Fruit fly (Drosophila melanogaster) whole organism, embryonic: ENCODE results near the gene CG3434.

Experiments used
- ATbp ChIP-seq: fragments of 200-800 bp; sonication (Bioruptor generic); optimal IDR thresholded peaks from 2 replicates; lab custom pipeline; 2017; ENCODE audit warnings: missing biosample characterization, mild to moderate bottlenecking, missing genetic modification characterization, missing genetic modification reagents
- Aef1 ChIP-seq: fragments of 200-800 bp; sonication (Bioruptor generic); IDR thresholded peaks from 3 replicates; pipeline ENCODE4 v1.3.6; 2022; ENCODE audit warnings: missing biosample characterization, missing genetic modification characterization
- C15 ChIP-seq: fragments of 200-800 bp; sonication (Bioruptor generic); IDR thresholded peaks from 3 replicates; pipeline ENCODE4 v1.3.6; 2022; ENCODE audit warnings: missing biosample characterization, missing genetic modification characterization
- CG10274 ChIP-seq: fragments of 200-800 bp; sonication (Bioruptor generic); optimal IDR thresholded peaks from 3 replicates; lab custom pipeline; 2017; ENCODE audit warnings: missing biosample characterization, mild to moderate bottlenecking, missing genetic modification characterization
- CG12769 ChIP-seq: fragments of 200-800 bp; sonication (Bioruptor generic); optimal IDR thresholded peaks from 2 replicates; lab custom pipeline; 2019; ENCODE audit warnings: missing biosample characterization, mild to moderate bottlenecking, missing genetic modification characterization, moderate library complexity
- CG14860 ChIP-seq: fragments of 200-800 bp; sonication (Bioruptor generic); IDR thresholded peaks from 3 replicates; pipeline ENCODE4 v1.3.6; 2022; ENCODE audit warnings: missing biosample characterization, missing genetic modification characterization; ENCODE audit not compliant: partially characterized antibody
- CG15269 ChIP-seq: fragments of 200-800 bp; sonication (Bioruptor generic); optimal IDR thresholded peaks from 2 replicates; lab custom pipeline; 2018; ENCODE audit warnings: missing biosample characterization, mild to moderate bottlenecking, missing genetic modification characterization, moderate library complexity
- CG32767 ChIP-seq: fragments of 200-800 bp; sonication (Bioruptor generic); IDR thresholded peaks from 2 replicates; pipeline ENCODE4 v1.3.6; 2022; ENCODE audit warnings: missing biosample characterization, missing genetic modification characterization
- CG42726 ChIP-seq: fragments of 200-800 bp; sonication (Bioruptor generic); IDR thresholded peaks from 2 replicates; pipeline ENCODE4 v1.3.6; 2022; ENCODE audit warnings: missing biosample characterization, missing genetic modification characterization; ENCODE audit not compliant: partially characterized antibody
- CG4360 ChIP-seq: fragments of 200-800 bp; sonication (Bioruptor generic); IDR thresholded peaks from 2 replicates; pipeline ENCODE4 v1.3.6; 2022; ENCODE audit warnings: missing biosample characterization, missing genetic modification characterization
- CG7271 ChIP-seq: fragments of 200-800 bp; sonication (Bioruptor generic); optimal IDR thresholded peaks from 2 replicates; lab custom pipeline; 2018; ENCODE audit warnings: missing biosample characterization, mild to moderate bottlenecking, missing genetic modification characterization, moderate library complexity
- CG7357 ChIP-seq: fragments of 200-800 bp; sonication (Bioruptor generic); IDR thresholded peaks from 3 replicates; pipeline ENCODE4 v1.3.6; 2022; ENCODE audit warnings: missing biosample characterization, missing genetic modification characterization
- CG8478 ChIP-seq: fragments of >200 bp; optimal IDR thresholded peaks from 2 replicates; lab custom pipeline; 2018
- CG9727 ChIP-seq: fragments of 200-800 bp; sonication (Bioruptor generic); optimal IDR thresholded peaks from 3 replicates; lab custom pipeline; 2017; ENCODE audit warnings: missing biosample characterization, mild to moderate bottlenecking, missing genetic modification characterization
- Dfd ChIP-seq, 2 experiments: fragments of >200 bp; optimal IDR thresholded peaks; 2 replicates each; lab custom pipeline; 2017; ENCODE audit warnings: missing biosample characterization in 2 of 2, missing genetic modification characterization in 2 of 2
- Dip2 ChIP-seq: fragments of 200-800 bp; sonication (Bioruptor generic); IDR thresholded peaks from 2 replicates; pipeline ENCODE4 v1.3.6; 2022; ENCODE audit warnings: missing biosample characterization, missing genetic modification characterization
- Doc3 ChIP-seq: fragments of 200-800 bp; sonication (Bioruptor generic); IDR thresholded peaks from 3 replicates; pipeline ENCODE4 v1.3.6; 2022; ENCODE audit warnings: missing biosample characterization, missing genetic modification characterization; ENCODE audit not compliant: partially characterized antibody
- H2.0 ChIP-seq: fragments of 200-800 bp; sonication (Bioruptor generic); IDR thresholded peaks from 2 replicates; pipeline ENCODE4 v1.3.6; 2022; ENCODE audit warnings: missing biosample characterization, missing genetic modification characterization
- HLH54F ChIP-seq: fragments of 200-800 bp; sonication (Bioruptor generic); optimal IDR thresholded peaks from 3 replicates; lab custom pipeline; 2016; ENCODE audit warnings: missing biosample characterization, missing genetic modification characterization
- HmgZ ChIP-seq: fragments of 200-800 bp; sonication (Bioruptor generic); optimal IDR thresholded peaks from 2 replicates; lab custom pipeline; 2018; ENCODE audit warnings: missing biosample characterization, mild to moderate bottlenecking, missing genetic modification characterization
- Hmx ChIP-seq: fragments of 200-800 bp; sonication (Bioruptor generic); optimal IDR thresholded peaks from 2 replicates; lab custom pipeline; 2016; ENCODE audit warnings: missing biosample characterization, missing genetic modification characterization
- Jarid2 ChIP-seq: fragments of 200-800 bp; sonication (Bioruptor generic); optimal IDR thresholded peaks from 3 replicates; lab custom pipeline; 2017; ENCODE audit warnings: mild to moderate bottlenecking, missing biosample characterization, missing genetic modification reagents, missing genetic modification characterization
- Kr ChIP-seq: fragments of 200-800 bp; sonication (Bioruptor generic); optimal IDR thresholded peaks from 2 replicates; lab custom pipeline; 2017; ENCODE audit warnings: missing biosample characterization, mild to moderate bottlenecking, missing genetic modification characterization
- Lpt ChIP-seq: fragments of >200 bp; optimal IDR thresholded peaks from 2 replicates; lab custom pipeline; 2018; ENCODE audit warnings: missing biosample characterization, missing genetic modification characterization
- NFAT ChIP-seq: fragments of 200-800 bp; sonication (Bioruptor generic); IDR thresholded peaks from 2 replicates; pipeline ENCODE4 v1.3.6; 2022; ENCODE audit warnings: missing biosample characterization, missing genetic modification characterization
- Neu2 ChIP-seq: fragments of 200-800 bp; sonication (Bioruptor generic); optimal IDR thresholded peaks from 3 replicates; lab custom pipeline; 2016; ENCODE audit warnings: missing biosample characterization, missing genetic modification characterization, borderline replicate concordance
- Ravus ChIP-seq: fragments of 200-800 bp; sonication (Bioruptor generic); IDR thresholded peaks from 2 replicates; pipeline ENCODE4 v1.3.6; 2022; ENCODE audit warnings: missing biosample characterization, missing genetic modification characterization
- br ChIP-seq: fragments of >200 bp; optimal IDR thresholded peaks from 2 replicates; lab custom pipeline; 2017
- cato ChIP-seq: fragments of 200-800 bp; sonication (Bioruptor generic); optimal IDR thresholded peaks from 2 replicates; lab custom pipeline; 2016; ENCODE audit warnings: missing biosample characterization, missing genetic modification characterization, borderline replicate concordance
- cg ChIP-seq: fragments of 200-800 bp; sonication (Bioruptor generic); optimal IDR thresholded peaks from 3 replicates; lab custom pipeline; 2019; ENCODE audit warnings: missing biosample characterization, mild to moderate bottlenecking, missing genetic modification characterization, moderate library complexity
- corto ChIP-seq: fragments of 200-800 bp; sonication (Bioruptor generic); optimal IDR thresholded peaks from 2 replicates; lab custom pipeline; 2016; ENCODE audit warnings: missing biosample characterization, mild to moderate bottlenecking, missing genetic modification characterization, moderate library complexity
- cwo ChIP-seq: fragments of 200-800 bp; sonication (Bioruptor generic); optimal IDR thresholded peaks from 3 replicates; lab custom pipeline; 2017; ENCODE audit warnings: missing biosample characterization, missing genetic modification characterization, mild to moderate bottlenecking, moderate library complexity, missing genetic modification reagents
- dm ChIP-seq: fragments of 200-800 bp; sonication (Bioruptor generic); optimal IDR thresholded peaks from 3 replicates; lab custom pipeline; 2016; ENCODE audit warnings: missing biosample characterization, missing genetic modification characterization
- fd96Cb ChIP-seq: fragments of 200-800 bp; sonication (Bioruptor generic); optimal IDR thresholded peaks from 2 replicates; lab custom pipeline; 2018; ENCODE audit warnings: missing biosample characterization, mild to moderate bottlenecking, missing genetic modification characterization, moderate library complexity
- gfzf ChIP-seq: fragments of 200-800 bp; sonication (Bioruptor generic); optimal IDR thresholded peaks from 2 replicates; lab custom pipeline; 2016; ENCODE audit warnings: missing biosample characterization, mild to moderate bottlenecking, missing genetic modification characterization, moderate library complexity
- grn ChIP-seq: fragments of 200-800 bp; sonication (Bioruptor generic); optimal IDR thresholded peaks from 3 replicates; lab custom pipeline; 2017; ENCODE audit warnings: missing biosample characterization, missing genetic modification characterization
- h ChIP-seq: fragments of >200 bp; optimal IDR thresholded peaks from 2 replicates; lab custom pipeline; 2017
- nau ChIP-seq: fragments of 200-800 bp; sonication (Bioruptor generic); optimal IDR thresholded peaks from 3 replicates; lab custom pipeline; 2017; ENCODE audit warnings: missing biosample characterization, mild to moderate bottlenecking, missing genetic modification characterization, missing genetic modification reagents
- oc ChIP-seq: fragments of 200-800 bp; sonication (Bioruptor generic); optimal IDR thresholded peaks from 2 replicates; lab custom pipeline; 2018; ENCODE audit warnings: missing biosample characterization, mild to moderate bottlenecking, missing genetic modification characterization, moderate library complexity
- p53 ChIP-seq: fragments of 200-800 bp; sonication (Bioruptor generic); optimal IDR thresholded peaks from 2 replicates; lab custom pipeline; 2016; ENCODE audit warnings: missing biosample characterization, missing genetic modification characterization
- pnt ChIP-seq: fragments of 200-800 bp; sonication (Bioruptor generic); optimal IDR thresholded peaks from 3 replicates; lab custom pipeline; 2016; ENCODE audit warnings: missing biosample characterization, missing genetic modification characterization
- pum ChIP-seq: fragments of 200-800 bp; sonication (Bioruptor generic); optimal IDR thresholded peaks from 2 replicates; lab custom pipeline; 2016; ENCODE audit warnings: missing biosample characterization, missing genetic modification characterization
- run ChIP-seq: fragments of 200-800 bp; sonication (Bioruptor generic); optimal IDR thresholded peaks from 3 replicates; lab custom pipeline; 2018; ENCODE audit warnings: missing biosample characterization, mild to moderate bottlenecking, missing genetic modification characterization
- sc ChIP-seq, 3 experiments: fragments of >200 bp in 2 of 3; fragments of 200-800 bp in 1 of 3; sonication (Bioruptor generic) in 1 of 3; optimal IDR thresholded peaks; 2 replicates in 2 of 3; 3 replicates in 1 of 3; lab custom pipeline; 2017; ENCODE audit warnings: mild to moderate bottlenecking in 1 of 3, missing biosample characterization in 1 of 3, missing genetic modification characterization in 1 of 3, missing genetic modification reagents in 1 of 3
- sima ChIP-seq: fragments of 200-800 bp; sonication (Bioruptor generic); optimal IDR thresholded peaks from 2 replicates; lab custom pipeline; 2016; ENCODE audit warnings: missing biosample characterization, missing genetic modification characterization
- sna ChIP-seq: fragments of 200-800 bp; sonication (Bioruptor generic); IDR thresholded peaks from 2 replicates; pipeline ENCODE4 v1.3.6; 2022; ENCODE audit warnings: missing biosample characterization, missing genetic modification characterization; ENCODE audit not compliant: partially characterized antibody
- tap ChIP-seq: fragments of 200-800 bp; optimal IDR thresholded peaks from 3 replicates; lab custom pipeline; 2019; ENCODE audit warnings: missing biosample characterization, mild to moderate bottlenecking, missing genetic modification characterization, moderate library complexity
- tio ChIP-seq: fragments of 200-800 bp; sonication (Bioruptor generic); optimal IDR thresholded peaks from 2 replicates; lab custom pipeline; 2017; ENCODE audit warnings: missing biosample characterization, missing genetic modification characterization, inconsistent platforms
- tna ChIP-seq: fragments of 200-800 bp; sonication (Bioruptor generic); IDR thresholded peaks from 2 replicates; pipeline ENCODE4 v1.3.6; 2022; ENCODE audit warnings: missing biosample characterization, missing genetic modification characterization; ENCODE audit not compliant: partially characterized antibody
- wor ChIP-seq: fragments of 200-800 bp; sonication (Bioruptor generic); IDR thresholded peaks from 2 replicates; pipeline ENCODE4 v1.3.6; 2022; ENCODE audit warnings: missing biosample characterization, missing genetic modification characterization
- zen ChIP-seq: fragments of 200-800 bp; sonication (Bioruptor generic); optimal IDR thresholded peaks from 3 replicates; lab custom pipeline; 2018; ENCODE audit warnings: missing biosample characterization, mild to moderate bottlenecking, missing genetic modification characterization, moderate library complexity

The CG3434 gene

dm6 chr3L:9446731-9447238 lies 13.8 kb downstream of the CG3434 start, which contains the start of gene CG3529 (continued):
- no peak for TF ChIP-seq CG4360
- no peak for TF ChIP-seq CG7271 (tag; lab: Kevin White, UChicago)
- TF ChIP-seq CG12769 (tag; lab: Kevin White, UChicago): peak; percentile 21
- TF ChIP-seq H2.0: peak; percentile 27; the same call in 1 of the 2 replicates
- TF ChIP-seq nau: peak; percentile 7
- no peak for TF ChIP-seq Dip2 (GFP tag; lab: Robert Waterston, UW)
- TF ChIP-seq CG32767 (GFP tag; lab: Robert Waterston, UW): peak; percentile 29; the same call in 1 of the 2 replicates
- TF ChIP-seq Ravus: no peak
- TF ChIP-seq Lpt: no peak
- no peak for TF ChIP-seq cwo (GFP tag; lab: Kevin White, UChicago)
- no peak for TF ChIP-seq C15 (GFP tag; lab: Robert Waterston, UW)
- TF ChIP-seq corto (GFP tag; lab: Kevin White, UChicago): no peak
- peak; percentile 92 for TF ChIP-seq gfzf (GFP tag; lab: Kevin White, UChicago)
- TF ChIP-seq tna: no peak
- TF ChIP-seq sima (GFP tag; lab: Kevin White, UChicago): no peak
- no peak for TF ChIP-seq p53 (GFP tag; lab: Kevin White, UChicago)
- TF ChIP-seq sna (GFP tag; lab: Robert Waterston, UW): no peak
- no peak for TF ChIP-seq dm (GFP tag; lab: Kevin White, UChicago)
- no peak for TF ChIP-seq pnt
- TF ChIP-seq run: no peak
- TF ChIP-seq ATbp (GFP tag; lab: Kevin White, UChicago): peak; percentile 34
- TF ChIP-seq CG7357 (GFP tag; lab: Robert Waterston, UW): no peak
- no peak for TF ChIP-seq sc (optimal IDR thresholded peaks at IDR 0.05; lab: Kevin White, UChicago)
- no peak for TF ChIP-seq sc (GFP tag; optimal IDR thresholded peaks at IDR 0.05; lab: Kevin White, UChicago)
- no peak for TF ChIP-seq zen
- peak; percentile 16 for TF ChIP-seq fd96Cb
- no peak for TF ChIP-seq Neu2 (GFP tag; lab: Kevin White, UChicago)
- no peak for TF ChIP-seq CG10274
- peak; percentile 3 for TF ChIP-seq HmgZ
- TF ChIP-seq h (lab: Kevin White, UChicago): no peak
- TF ChIP-seq NFAT: no peak
- no peak for TF ChIP-seq pum
- no peak for TF ChIP-seq tap (tag; lab: Kevin White, UChicago)
- no peak for TF ChIP-seq CG14860 (GFP tag; lab: Robert Waterston, UW)
- no peak for TF ChIP-seq wor (GFP tag; lab: Robert Waterston, UW)
- no peak for TF ChIP-seq grn (GFP tag; lab: Kevin White, UChicago)
- no peak for TF ChIP-seq Jarid2 (GFP tag; lab: Kevin White, UChicago)
- peak; percentile 1 for TF ChIP-seq CG15269
- no peak for TF ChIP-seq Dfd (GFP tag; optimal IDR thresholded peaks at IDR 0.05; lab: Kevin White, UChicago)
- no peak for TF ChIP-seq br (lab: Kevin White, UChicago)
- no peak for TF ChIP-seq oc
- TF ChIP-seq CG8478: no peak
- TF ChIP-seq CG9727 (GFP tag; lab: Kevin White, UChicago): peak; percentile 40
- TF ChIP-seq Hmx: no peak
- TF ChIP-seq CG42726 (GFP tag; lab: Robert Waterston, UW): no peak
- TF ChIP-seq tio (GFP tag; lab: Kevin White, UChicago): no peak
- no peak for TF ChIP-seq cg (GFP tag; lab: Kevin White, UChicago)
- no peak for TF ChIP-seq Aef1 (GFP tag; lab: Robert Waterston, UW)
- TF ChIP-seq Doc3 (GFP tag; lab: Robert Waterston, UW): no peak
- TF ChIP-seq Kr (GFP tag; lab: Kevin White, UChicago): no peak
- peak; percentile 5 for TF ChIP-seq HLH54F
- TF ChIP-seq cato (GFP tag; lab: Kevin White, UChicago): no peak
